Fruit fly (Drosophila melanogaster): ENCODE results near the gene CG7218.

CG7218 gene

dm6 chr3R:18118695-18119094, 45.5 kb downstream of the CG7218 start (continued):
- no peak for TF ChIP-seq kah (GFP tag; optimal IDR thresholded peaks at IDR 0.05)
- TF ChIP-seq sr (GFP tag; IDR thresholded peaks at IDR 0.05) = peak; percentile 94
- TF ChIP-seq corto (GFP tag; optimal IDR thresholded peaks at IDR 0.05) = no peak
- no peak for TF ChIP-seq lbe (GFP tag; optimal IDR thresholded peaks at IDR 0.05)

- no peak for TF ChIP-seq mam (GFP tag; optimal IDR thresholded peaks at IDR 0.05)
- TF ChIP-seq HLH3B (GFP tag; IDR thresholded peaks at IDR 0.05) = no peak
- TF ChIP-seq Nf-YC (tag; optimal IDR thresholded peaks at IDR 0.05) = peak; percentile 64
- TF ChIP-seq Nf-YB (GFP tag; optimal IDR thresholded peaks at IDR 0.05) = peak; percentile 88
Observed at dm6 chr3R:18118239-18118638, 46.0 kb downstream of the CG7218 start.

DNA sequence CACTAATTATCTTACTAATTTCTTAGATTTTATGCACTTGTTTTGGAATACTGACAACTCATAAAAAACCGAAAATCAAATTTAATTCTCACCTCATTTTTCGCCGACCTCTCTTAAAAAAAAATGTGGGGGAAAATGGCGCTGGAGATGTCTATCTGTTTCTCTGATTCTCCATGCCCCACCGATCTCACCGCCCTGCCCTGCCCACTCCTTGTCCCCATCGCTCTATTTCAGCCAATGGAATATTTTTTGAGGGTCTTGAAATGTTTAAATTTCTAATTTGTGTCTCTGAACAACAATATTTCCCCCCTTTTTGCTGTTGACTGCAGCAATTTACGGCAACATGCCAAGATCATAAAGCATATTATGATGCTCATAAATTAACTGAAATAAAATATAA, 46.7 kb downstream of the CG7218 start:
- peak; percentile 78 for TF ChIP-seq sr (GFP tag; IDR thresholded peaks at IDR 0.05)
- TF ChIP-seq crol (GFP tag; IDR thresholded peaks at IDR 0.05) = peak; percentile 65; the same call in 1 of the 2 replicates
- peak; percentile 18 for TF ChIP-seq CG12769 (tag; optimal IDR thresholded peaks at IDR 0.05)
- TF ChIP-seq hkb (optimal IDR thresholded peaks at IDR 0.05) = no peak
- TF ChIP-seq hkb (GFP tag; IDR thresholded peaks at IDR 0.05) = no peak
- TF ChIP-seq trh (GFP tag; optimal IDR thresholded peaks at IDR 0.05) = no peak
- TF ChIP-seq so (GFP tag; IDR thresholded peaks at IDR 0.05) = peak; percentile 14; the same call in 1 of the 3 replicates
- no peak for TF ChIP-seq Abd-B (GFP tag; optimal IDR thresholded peaks at IDR 0.05)
- TF ChIP-seq sd (tag; optimal IDR thresholded peaks at IDR 0.05) = peak; percentile 34
- no peak for TF ChIP-seq Drgx (GFP tag; IDR thresholded peaks at IDR 0.05)
- no peak for TF ChIP-seq cwo (GFP tag; optimal IDR thresholded peaks at IDR 0.05)

DNA sequence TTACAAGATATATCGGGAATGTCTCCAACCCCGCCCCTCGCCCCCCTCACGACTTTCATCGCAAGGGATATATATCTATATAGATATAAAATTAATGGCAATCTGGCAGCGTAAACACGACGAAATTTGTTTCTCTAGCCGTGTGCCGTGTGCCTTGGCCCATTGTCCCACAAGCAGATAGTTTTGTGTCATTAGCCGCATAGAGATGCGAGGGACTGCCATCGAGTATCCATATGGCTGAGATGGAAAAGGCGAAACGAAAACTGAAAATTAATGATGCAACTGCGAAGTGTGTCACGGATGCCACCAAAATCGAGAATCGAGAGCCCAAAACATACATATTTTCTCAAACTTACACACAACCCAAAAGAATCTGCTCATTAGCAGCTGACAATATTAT, 49.4 kb downstream of the CG7218 start:
- no peak for TF ChIP-seq CG16863 (GFP tag; optimal IDR thresholded peaks at IDR 0.05)
- TF ChIP-seq CG12104 (GFP tag; optimal IDR thresholded peaks at IDR 0.05) = no peak
- no peak for TF ChIP-seq btn (GFP tag; optimal IDR thresholded peaks at IDR 0.05)
- no peak for TF ChIP-seq CG32767 (GFP tag; IDR thresholded peaks at IDR 0.05)
- peak; percentile 80 for TF ChIP-seq sd (tag; optimal IDR thresholded peaks at IDR 0.05)
- peak; percentile 4 for TF ChIP-seq CG12769 (tag; optimal IDR thresholded peaks at IDR 0.05)
- TF ChIP-seq ERR (GFP tag; optimal IDR thresholded peaks at IDR 0.05) = no peak
- no peak for TF ChIP-seq CG4854 (GFP tag; optimal IDR thresholded peaks at IDR 0.05)
- TF ChIP-seq p53 (GFP tag; optimal IDR thresholded peaks at IDR 0.05) = no peak
- no peak for TF ChIP-seq CG13123 (GFP tag; optimal IDR thresholded peaks at IDR 0.05)
- TF ChIP-seq CG2199 (GFP tag; IDR thresholded peaks at IDR 0.05) = 0 out of 3 replicates have a peak, but pooled peaks have one; percentile 64
- no peak for TF ChIP-seq CG3726 (GFP tag; IDR thresholded peaks at IDR 0.05)
- TF ChIP-seq chinmo (GFP tag; IDR thresholded peaks at IDR 0.05; ENCODE audit: partially characterized antibody) = 0 out of 4 replicates have a peak, but pooled peaks have one; percentile 19
- peak; percentile 53 for TF ChIP-seq CG4328 (GFP tag; optimal IDR thresholded peaks at IDR 0.05)
- TF ChIP-seq CG4707 (GFP tag; optimal IDR thresholded peaks at IDR 0.05) = no peak
- TF ChIP-seq Pdp1 (GFP tag; optimal IDR thresholded peaks at IDR 0.05) = peak in 1 of 2 experiments; percentile 51
- TF ChIP-seq nau (GFP tag; optimal IDR thresholded peaks at IDR 0.05) = peak; percentile 1
- no peak for TF ChIP-seq D (optimal IDR thresholded peaks at IDR 0.05)
- TF ChIP-seq D (GFP tag; optimal IDR thresholded peaks at IDR 0.05) = no peak
- TF ChIP-seq hb (GFP tag; IDR thresholded peaks at IDR 0.05; ENCODE audit: partially characterized antibody) = no peak
- TF ChIP-seq lab (GFP tag; optimal IDR thresholded peaks at IDR 0.05) = no peak
- peak; percentile 52 for TF ChIP-seq CG10543 (GFP tag; optimal IDR thresholded peaks at IDR 0.05)
- TF ChIP-seq Meics (GFP tag; optimal IDR thresholded peaks at IDR 0.05) = no peak
- TF ChIP-seq crol (GFP tag; IDR thresholded peaks at IDR 0.05) = 0 out of 2 replicates have a peak, but pooled peaks have one; percentile 15
- no peak for TF ChIP-seq bab2 (GFP tag; optimal IDR thresholded peaks at IDR 0.05)

All from whole organism, embryonic.